Fruit fly (Drosophila melanogaster): Measurements from ENCODE around the gene dre4.

dre4 gene

dm6 chr3L:1859563-1859962, 16.5 kb downstream of the dre4 start:
- TF ChIP-seq Snoo (tag; optimal IDR thresholded peaks at IDR 0.05) (peak; percentile 62), rn (GFP tag; IDR thresholded peaks at IDR 0.05) (no peak), CG34367 (tag; optimal IDR thresholded peaks at IDR 0.05) (no peak), Pif1A (GFP tag; optimal IDR thresholded peaks at IDR 0.05) (peak; percentile 51), CG17806 (tag; optimal IDR thresholded peaks at IDR 0.05) (peak; percentile 23), EcR (GFP tag; optimal IDR thresholded peaks at IDR 0.05) (no peak), CG8301 (tag; optimal IDR thresholded peaks at IDR 0.05) (no peak), CG10348 (GFP tag; IDR thresholded peaks at IDR 0.05) (no peak), CG4496 (GFP tag; IDR thresholded peaks at IDR 0.05) (peak; percentile 11; the same call in 1 of the 3 replicates), CG12605 (GFP tag; IDR thresholded peaks at IDR 0.05) (peak; percentile 20; the same call in 1 of the 2 replicates), Pif1B (GFP tag; optimal IDR thresholded peaks at IDR 0.05) (peak; percentile 39), gl (tag; optimal IDR thresholded peaks at IDR 0.05) (peak; percentile 36)

DNA sequence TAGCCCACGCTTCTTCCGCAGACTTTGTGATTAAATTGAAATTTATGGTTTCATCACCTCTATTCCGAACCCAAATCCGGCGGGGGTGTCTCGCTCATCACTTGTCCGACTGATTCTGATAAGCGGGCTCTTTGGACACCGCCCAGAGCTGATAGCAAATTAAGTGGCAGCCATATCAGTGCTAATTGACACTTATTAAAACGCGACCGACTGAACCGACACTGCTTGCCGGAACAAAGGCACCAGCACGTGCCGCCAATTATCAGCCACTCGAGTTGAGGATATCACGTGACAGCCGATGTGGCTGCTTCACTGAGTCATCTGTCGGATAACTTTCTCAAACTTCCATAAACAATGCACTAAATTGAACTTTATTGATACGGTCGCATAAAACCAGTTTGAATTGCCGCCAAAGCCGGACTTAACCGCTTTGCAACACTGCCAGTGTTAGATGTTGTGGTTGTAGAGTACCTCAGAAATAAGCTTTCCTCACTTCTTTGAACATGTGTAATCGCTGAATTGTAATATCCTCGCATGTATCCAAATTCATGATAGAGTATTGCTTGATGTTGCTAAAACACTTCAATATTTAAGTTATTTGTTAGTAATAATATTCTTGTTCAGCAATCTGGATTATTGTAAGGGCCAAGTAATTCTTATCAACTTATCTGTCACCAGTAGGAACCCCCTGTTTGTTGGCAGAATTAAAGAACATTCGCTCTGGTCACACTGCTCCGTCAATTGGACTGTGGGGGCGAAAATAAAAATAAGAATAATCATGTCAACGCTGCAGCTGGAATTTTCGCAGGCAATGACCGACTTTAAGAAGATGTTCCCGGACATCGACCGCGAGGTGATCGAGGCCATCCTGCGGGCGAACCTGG, 19.4 kb downstream of the dre4 start, which contains the start of gene CG12024:
TSS of gene CG12024 (plus strand) at position 699 of the 884 bp plus-strand sequence.
- TF ChIP-seq CG12605 (GFP tag; IDR thresholded peaks at IDR 0.05) (no peak), CG10348 (GFP tag; IDR thresholded peaks at IDR 0.05) (no peak), EcR (GFP tag; optimal IDR thresholded peaks at IDR 0.05) (no peak), Pif1A (GFP tag; optimal IDR thresholded peaks at IDR 0.05) (peak; percentile 35), CG17806 (tag; optimal IDR thresholded peaks at IDR 0.05) (peak; percentile 29), CG9948 (tag; optimal IDR thresholded peaks at IDR 0.05) (peak; percentile 37), gl (tag; optimal IDR thresholded peaks at IDR 0.05) (no peak), CG34367 (tag; optimal IDR thresholded peaks at IDR 0.05) (peak; percentile 22), D1 (tag; optimal IDR thresholded peaks at IDR 0.05) (no peak), Pif1B (GFP tag; optimal IDR thresholded peaks at IDR 0.05) (no peak), rn (GFP tag; IDR thresholded peaks at IDR 0.05) (no peak), Snoo (tag; optimal IDR thresholded peaks at IDR 0.05) (peak; percentile 50), CG8159 (tag; optimal IDR thresholded peaks at IDR 0.05) (peak; percentile 62), CG15710 (tag; optimal IDR thresholded peaks at IDR 0.05) (peak; percentile 61), CG4496 (GFP tag; IDR thresholded peaks at IDR 0.05) (no peak), Ets98B (GFP tag; IDR thresholded peaks at IDR 0.05) (peak; percentile 47; the same call in 1 of the 2 replicates), CG32121 (GFP tag; IDR thresholded peaks at IDR 0.05) (peak; percentile 20; the same call in 1 of the 2 replicates), fd96Ca (GFP tag; IDR thresholded peaks at IDR 0.05) (no peak), CG8301 (tag; optimal IDR thresholded peaks at IDR 0.05) (peak; percentile 36), CG13204 (GFP tag; optimal IDR thresholded peaks at IDR 0.05) (no peak), CG14655 (GFP tag; optimal IDR thresholded peaks at IDR 0.05) (no peak)

DNA sequence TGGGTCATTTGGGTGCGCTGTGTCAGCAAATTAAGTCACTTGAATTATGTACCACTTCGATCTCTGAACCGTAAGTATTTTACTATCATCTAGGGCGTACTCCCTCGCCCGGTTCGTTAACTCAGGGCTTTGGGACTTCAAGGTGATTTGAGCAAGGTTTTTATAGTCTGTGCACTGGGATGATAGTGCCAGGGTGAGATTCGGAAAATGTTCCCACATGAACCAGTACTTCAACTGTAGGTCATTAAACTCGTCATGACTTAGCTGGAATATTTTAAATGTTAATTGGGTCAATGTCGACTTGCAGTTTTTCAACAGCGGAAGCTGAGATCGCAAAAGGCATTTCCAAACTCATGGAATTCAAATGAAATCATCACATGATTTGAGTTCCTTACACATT, 20.6 kb downstream of the dre4 start, which contains the start of gene CNMa:
TSS of gene CNMa (minus strand) at position 101 of the 400 bp plus-strand sequence.
- TF ChIP-seq fd96Ca (GFP tag; IDR thresholded peaks at IDR 0.05), result no peak
- no peak for TF ChIP-seq Pif1A (GFP tag; optimal IDR thresholded peaks at IDR 0.05)
- TF ChIP-seq CG14655 (GFP tag; optimal IDR thresholded peaks at IDR 0.05), result no peak
- TF ChIP-seq CG17806 (tag; optimal IDR thresholded peaks at IDR 0.05), result no peak
- no peak for TF ChIP-seq CG4496 (GFP tag; IDR thresholded peaks at IDR 0.05)
- no peak for TF ChIP-seq CG9948 (tag; optimal IDR thresholded peaks at IDR 0.05)
- no peak for TF ChIP-seq CG8159 (tag; optimal IDR thresholded peaks at IDR 0.05)
- no peak for TF ChIP-seq gl (tag; optimal IDR thresholded peaks at IDR 0.05)
- no peak for TF ChIP-seq Pif1B (GFP tag; optimal IDR thresholded peaks at IDR 0.05)
- no peak for TF ChIP-seq Snoo (tag; optimal IDR thresholded peaks at IDR 0.05)
- no peak for TF ChIP-seq CG34367 (tag; optimal IDR thresholded peaks at IDR 0.05)
- no peak for TF ChIP-seq CG8301 (tag; optimal IDR thresholded peaks at IDR 0.05)
- TF ChIP-seq Ets98B (GFP tag; IDR thresholded peaks at IDR 0.05), result no peak
- no peak for TF ChIP-seq CG10348 (GFP tag; IDR thresholded peaks at IDR 0.05)
- TF ChIP-seq CG32121 (GFP tag; IDR thresholded peaks at IDR 0.05), result no peak
- no peak for TF ChIP-seq CG12605 (GFP tag; IDR thresholded peaks at IDR 0.05)
- no peak for TF ChIP-seq EcR (GFP tag; optimal IDR thresholded peaks at IDR 0.05)
- TF ChIP-seq CG13204 (GFP tag; optimal IDR thresholded peaks at IDR 0.05), result no peak
- TF ChIP-seq rn (GFP tag; IDR thresholded peaks at IDR 0.05), result no peak

- TF ChIP-seq EcR (GFP tag; optimal IDR thresholded peaks at IDR 0.05) (peak; percentile 25), Pif1B (GFP tag; optimal IDR thresholded peaks at IDR 0.05) (no peak)
Measured at dm6 chr3L:1853277-1853676, 22.8 kb downstream of the dre4 start.

DNA sequence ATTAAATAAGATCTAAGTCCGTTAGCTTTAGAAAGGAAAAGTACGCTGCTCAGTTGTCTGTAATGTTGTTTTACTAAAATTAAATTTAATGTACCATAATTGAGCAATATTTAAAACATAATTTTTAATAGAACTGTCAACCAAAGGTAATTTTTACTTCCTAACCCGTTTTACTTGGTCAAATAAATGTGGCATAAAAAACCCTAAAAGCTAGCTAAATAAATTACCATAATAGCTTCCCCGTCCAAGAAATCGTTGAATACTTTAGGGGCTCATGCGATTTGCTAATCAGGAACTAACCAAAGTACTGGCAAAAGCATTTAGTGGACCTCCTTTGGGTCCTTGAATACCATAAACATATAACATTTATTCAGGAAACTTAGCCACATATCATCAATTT, 25.6 kb downstream of the dre4 start:
- TF ChIP-seq Ets98B (GFP tag; IDR thresholded peaks at IDR 0.05) (no peak), CG8301 (tag; optimal IDR thresholded peaks at IDR 0.05) (no peak), D1 (tag; optimal IDR thresholded peaks at IDR 0.05) (no peak), CG17806 (tag; optimal IDR thresholded peaks at IDR 0.05) (no peak)

- no peak for TF ChIP-seq CG15710 (tag; optimal IDR thresholded peaks at IDR 0.05)
- peak; percentile 47 for TF ChIP-seq CG14655 (GFP tag; optimal IDR thresholded peaks at IDR 0.05)
- no peak for TF ChIP-seq CG34367 (tag; optimal IDR thresholded peaks at IDR 0.05)
- peak; percentile 59; the same call in 1 of the 2 replicates for TF ChIP-seq rn (GFP tag; IDR thresholded peaks at IDR 0.05)
- no peak for TF ChIP-seq Snoo (tag; optimal IDR thresholded peaks at IDR 0.05)
- TF ChIP-seq CG9948 (tag; optimal IDR thresholded peaks at IDR 0.05), result no peak
- peak; percentile 86 for TF ChIP-seq fd96Ca (GFP tag; IDR thresholded peaks at IDR 0.05)
- no peak for TF ChIP-seq gl (tag; optimal IDR thresholded peaks at IDR 0.05)
- TF ChIP-seq CG17806 (tag; optimal IDR thresholded peaks at IDR 0.05), result no peak
- no peak for TF ChIP-seq CG8159 (tag; optimal IDR thresholded peaks at IDR 0.05)
- peak; percentile 88 for TF ChIP-seq Ets98B (GFP tag; IDR thresholded peaks at IDR 0.05)
- peak; percentile 57 for TF ChIP-seq CG8301 (tag; optimal IDR thresholded peaks at IDR 0.05)
- no peak for TF ChIP-seq D1 (tag; optimal IDR thresholded peaks at IDR 0.05)
- TF ChIP-seq Pif1B (GFP tag; optimal IDR thresholded peaks at IDR 0.05), result no peak
- TF ChIP-seq CG12605 (GFP tag; IDR thresholded peaks at IDR 0.05), result peak; percentile 32; the same call in 1 of the 2 replicates
- TF ChIP-seq EcR (GFP tag; optimal IDR thresholded peaks at IDR 0.05), result no peak
- no peak for TF ChIP-seq Pif1A (GFP tag; optimal IDR thresholded peaks at IDR 0.05)
- no peak for TF ChIP-seq CG13204 (GFP tag; optimal IDR thresholded peaks at IDR 0.05)
- TF ChIP-seq CG10348 (GFP tag; IDR thresholded peaks at IDR 0.05), result 0 out of 2 replicates have a peak, but pooled peaks have one; percentile 36
- TF ChIP-seq CG4496 (GFP tag; IDR thresholded peaks at IDR 0.05), result peak; percentile 86
- TF ChIP-seq CG32121 (GFP tag; IDR thresholded peaks at IDR 0.05), result peak; percentile 89
Measured at dm6 chr3L:1844600-1844999, 31.5 kb downstream of the dre4 start.
